Worm (Caenorhabditis elegans) whole organism, L4 larva: ENCODE measurements around the gene C46C11.3.

Experiments used
- F10B5.3 ChIP-seq: sonication (generic microtip); optimal IDR thresholded peaks from 2 replicates; lab custom pipeline; 2016; ENCODE audit warnings: mild to moderate bottlenecking, missing genetic modification characterization, missing compliant biosample characterization
- T20F7.1 ChIP-seq: fragments of 200-800 bp; sonication (Bioruptor generic); optimal IDR thresholded peaks from 2 replicates; lab custom pipeline; 2018; ENCODE audit warnings: mild to moderate bottlenecking, missing genetic modification characterization, missing compliant biosample characterization
- Y48G9A.11 ChIP-seq: fragments of 200-800 bp; sonication (Bioruptor generic); IDR thresholded peaks from 2 replicates; pipeline ENCODE4 v1.3.6; 2022; ENCODE audit warnings: missing genetic modification reagents, missing genetic modification characterization, missing compliant biosample characterization
- aha-1 ChIP-seq: fragments of 150-350 bp; peaks from one replicate; lab custom pipeline; 2014; ENCODE audit warnings: missing biosample characterization, missing genetic modification characterization
- aly-2 ChIP-seq: sonication (generic microtip); optimal IDR thresholded peaks from 2 replicates; lab custom pipeline; 2018; ENCODE audit warnings: missing biosample characterization, missing genetic modification characterization
- ama-1 ChIP-seq: fragments of 150-350 bp; optimal IDR thresholded peaks from 2 replicates; lab custom pipeline; 2014; ENCODE audit warnings: inconsistent platforms, mixed read lengths
- arid-1 ChIP-seq: fragments of 200-800 bp; sonication (Bioruptor generic); conservative IDR thresholded peaks from 2 replicates; pipeline ENCODE4 v1.3.6; 2022; ENCODE audit warnings: missing genetic modification reagents, missing genetic modification characterization, missing compliant biosample characterization
- attf-4 ChIP-seq: sonication (generic microtip); optimal IDR thresholded peaks from 3 replicates; lab custom pipeline; 2017; ENCODE audit warnings: missing biosample characterization, missing genetic modification characterization
- ceh-20 ChIP-seq: fragments of 200-800 bp; sonication (Bioruptor generic); IDR thresholded peaks from 2 replicates; pipeline ENCODE4 v1.3.6; 2022; ENCODE audit warnings: missing genetic modification reagents, missing genetic modification characterization, missing compliant biosample characterization
- ceh-28 ChIP-seq: fragments of 150-350 bp; optimal IDR thresholded peaks from 2 replicates; lab custom pipeline; 2014; ENCODE audit warnings: missing biosample characterization, missing genetic modification reagents, missing genetic modification characterization
- ceh-32 ChIP-seq: sonication (generic microtip); optimal IDR thresholded peaks from 2 replicates; lab custom pipeline; 2016; ENCODE audit warnings: mild to moderate bottlenecking, missing genetic modification characterization, missing compliant biosample characterization; ENCODE audit not compliant: poor library complexity
- ceh-44 ChIP-seq: fragments of 200-800 bp; sonication (Bioruptor generic); IDR thresholded peaks from 2 replicates; pipeline ENCODE4 v1.3.6; 2022; ENCODE audit warnings: missing genetic modification reagents, missing genetic modification characterization, missing compliant biosample characterization
- ceh-82 ChIP-seq: sonication (generic microtip); optimal IDR thresholded peaks from 2 replicates; lab custom pipeline; 2017; ENCODE audit warnings: missing biosample characterization, missing genetic modification characterization
- ctbp-1 ChIP-seq: fragments of 200-800 bp; sonication (Bioruptor generic); IDR thresholded peaks from 2 replicates; pipeline ENCODE4 v1.3.6; 2022; ENCODE audit warnings: missing genetic modification reagents, missing genetic modification characterization, missing compliant biosample characterization
- daf-8 ChIP-seq: fragments of 200-800 bp; sonication (Bioruptor generic); IDR thresholded peaks from 2 replicates; pipeline ENCODE4 v1.3.6; 2022; ENCODE audit warnings: missing genetic modification characterization, missing compliant biosample characterization
- dmd-8 ChIP-seq: fragments of 200-800 bp; sonication (Bioruptor generic); IDR thresholded peaks from 2 replicates; pipeline ENCODE4 v1.3.6; 2022; ENCODE audit warnings: missing genetic modification characterization, missing compliant biosample characterization
- dmd-9 ChIP-seq: fragments of 200-800 bp; sonication (Bioruptor generic); IDR thresholded peaks from 2 replicates; pipeline ENCODE4 v1.3.6; 2022; ENCODE audit warnings: missing genetic modification reagents, missing genetic modification characterization, missing compliant biosample characterization
- fkh-10 ChIP-seq: fragments of 150-350 bp; optimal IDR thresholded peaks from 2 replicates; lab custom pipeline; 2014; ENCODE audit warnings: missing biosample characterization, missing genetic modification reagents, missing genetic modification characterization
- fos-1 ChIP-seq: fragments of 150-350 bp; optimal IDR thresholded peaks from 2 replicates; lab custom pipeline; 2014; ENCODE audit warnings: missing biosample characterization, missing genetic modification characterization
- hif-1 ChIP-seq, 2 experiments: sonication (generic microtip); optimal IDR thresholded peaks; 2 replicates each; lab custom pipeline; 2016 to 2017; ENCODE audit warnings: missing compliant biosample characterization in 2 of 2, missing genetic modification characterization in 2 of 2, missing genetic modification reagents in 2 of 2, missing genotype in 2 of 2, mild to moderate bottlenecking in 1 of 2
- hlh-11 ChIP-seq: fragments of 200-800 bp; sonication (Bioruptor generic); optimal IDR thresholded peaks from 2 replicates; lab custom pipeline; 2018; ENCODE audit warnings: mild to moderate bottlenecking, missing genetic modification characterization, missing compliant biosample characterization
- jun-1 ChIP-seq: fragments of 150-350 bp; optimal IDR thresholded peaks from 2 replicates; lab custom pipeline; 2014; ENCODE audit warnings: missing biosample characterization, missing genetic modification reagents, missing genetic modification characterization
- lim-7 ChIP-seq: fragments of 200-800 bp; sonication (Bioruptor generic); IDR thresholded peaks from 2 replicates; pipeline ENCODE4 v1.3.6; 2022; ENCODE audit warnings: missing genetic modification characterization, missing compliant biosample characterization
- lin-1 ChIP-seq: fragments of 200-800 bp; sonication (Bioruptor generic); IDR thresholded peaks from 2 replicates; pipeline ENCODE4 v1.3.6; 2022; ENCODE audit warnings: missing genetic modification reagents, missing genetic modification characterization, missing compliant biosample characterization
- lin-38 ChIP-seq: fragments of 200-800 bp; sonication (Bioruptor generic); IDR thresholded peaks from 2 replicates; pipeline ENCODE4 v1.3.6; 2022; ENCODE audit warnings: missing genetic modification reagents, missing genetic modification characterization, missing compliant biosample characterization
- lin-39 ChIP-seq: fragments of 150-350 bp; optimal IDR thresholded peaks from 2 replicates; lab custom pipeline; 2014; ENCODE audit warnings: missing biosample characterization, missing genetic modification reagents, missing genetic modification characterization
- lir-3 ChIP-seq: sonication (generic microtip); optimal IDR thresholded peaks from 2 replicates; lab custom pipeline; 2016; ENCODE audit warnings: mild to moderate bottlenecking, missing genetic modification characterization, missing compliant biosample characterization
- madf-9 ChIP-seq: fragments of 200-800 bp; sonication (Bioruptor generic); conservative IDR thresholded peaks from 2 replicates; pipeline ENCODE4 v1.3.6; 2022; ENCODE audit warnings: missing genetic modification reagents, missing genetic modification characterization, missing compliant biosample characterization
- mdl-1 ChIP-seq, 2 experiments: fragments of 150-350 bp in 1 of 2; sonication (generic microtip) in 1 of 2; optimal IDR thresholded peaks; 2 replicates each; lab custom pipeline; 2014 to 2017; ENCODE audit warnings: missing biosample characterization in 2 of 2, missing genetic modification characterization in 2 of 2
- mep-1 ChIP-seq: fragments of 150-350 bp; sonication (generic microtip); optimal IDR thresholded peaks from 3 replicates; lab custom pipeline; 2014; ENCODE audit warnings: missing biosample characterization, missing genetic modification characterization
- mxl-2 ChIP-seq: fragments of 200-800 bp; sonication (Bioruptor generic); conservative IDR thresholded peaks from 2 replicates; pipeline ENCODE4 v1.3.6; 2022; ENCODE audit warnings: missing genetic modification reagents, missing genetic modification characterization, missing compliant biosample characterization
- nhr-10 ChIP-seq: fragments of 150-350 bp; optimal IDR thresholded peaks from 2 replicates; lab custom pipeline; 2014; ENCODE audit warnings: missing biosample characterization, missing genetic modification characterization
- nhr-102 ChIP-seq: sonication (generic microtip); optimal IDR thresholded peaks from 2 replicates; lab custom pipeline; 2016; ENCODE audit warnings: mild to moderate bottlenecking, missing genetic modification characterization, moderate library complexity, missing compliant biosample characterization
- nhr-11 ChIP-seq: fragments of 150-350 bp; optimal IDR thresholded peaks from 2 replicates; lab custom pipeline; 2014; ENCODE audit warnings: missing biosample characterization, missing genetic modification characterization
- nhr-237 ChIP-seq: sonication (generic microtip); optimal IDR thresholded peaks from 2 replicates; lab custom pipeline; 2017; ENCODE audit warnings: missing biosample characterization, missing genetic modification characterization
- nhr-25 ChIP-seq: sonication (generic microtip); optimal IDR thresholded peaks from 2 replicates; lab custom pipeline; 2017; ENCODE audit warnings: missing genetic modification characterization, mild to moderate bottlenecking, missing compliant biosample characterization, antibody characterized with exemption, moderate library complexity, borderline replicate concordance; ENCODE audit not compliant: insufficient read depth
- nhr-41 ChIP-seq: fragments of 200-800 bp; sonication (Bioruptor generic); IDR thresholded peaks from 2 replicates; pipeline ENCODE4 v1.3.6; 2022; ENCODE audit warnings: missing genetic modification reagents, missing genetic modification characterization, missing compliant biosample characterization
- nhr-48 ChIP-seq: sonication (generic microtip); optimal IDR thresholded peaks from 2 replicates; lab custom pipeline; 2016; ENCODE audit warnings: mild to moderate bottlenecking, missing genetic modification characterization, missing compliant biosample characterization
- nhr-6 ChIP-seq: fragments of 150-350 bp; optimal IDR thresholded peaks from 2 replicates; lab custom pipeline; 2014; ENCODE audit warnings: missing biosample characterization, missing genetic modification characterization
- nhr-77 ChIP-seq: fragments of 150-350 bp; optimal IDR thresholded peaks from 2 replicates; lab custom pipeline; 2014; ENCODE audit warnings: missing biosample characterization, missing genetic modification characterization
- pha-4 ChIP-seq, 2 experiments: fragments of 150-350 bp in 1 of 2; fragments of 200-800 bp in 1 of 2; sonication (Bioruptor generic) in 1 of 2; IDR thresholded peaks in 1 of 2; optimal IDR thresholded peaks in 1 of 2; 2 replicates each; pipeline versions ENCODE4 v1.3.6 to Lab custom; 2014 to 2022; ENCODE audit warnings: missing genetic modification characterization in 2 of 2, missing genetic modification reagents in 2 of 2, missing biosample characterization in 1 of 2, missing compliant biosample characterization in 1 of 2
- php-3 ChIP-seq: fragments of 200-800 bp; sonication (Bioruptor generic); IDR thresholded peaks from 2 replicates; pipeline ENCODE4 v1.3.6; 2022; ENCODE audit warnings: missing genetic modification reagents, missing genetic modification characterization, missing compliant biosample characterization
- pqm-1 ChIP-seq: sonication (generic microtip); optimal IDR thresholded peaks from 2 replicates; lab custom pipeline; 2017; ENCODE audit warnings: missing biosample characterization, missing genetic modification characterization
- rbr-2 ChIP-seq: sonication (generic microtip); optimal IDR thresholded peaks from 2 replicates; lab custom pipeline; 2016; ENCODE audit warnings: missing genotype, missing genetic modification characterization, missing compliant biosample characterization
- saeg-2 ChIP-seq: fragments of 200-800 bp; sonication (Bioruptor generic); IDR thresholded peaks from 2 replicates; pipeline ENCODE4 v1.3.6; 2022; ENCODE audit warnings: missing genetic modification reagents, missing genetic modification characterization, missing compliant biosample characterization
- set-16 ChIP-seq: fragments of 200-800 bp; sonication (Bioruptor generic); IDR thresholded peaks from 2 replicates; pipeline ENCODE4 v1.3.6; 2022; ENCODE audit warnings: missing genetic modification reagents, missing genetic modification characterization, missing compliant biosample characterization
- spr-1 ChIP-seq: sonication (generic microtip); optimal IDR thresholded peaks from 2 replicates; lab custom pipeline; 2016; ENCODE audit warnings: mild to moderate bottlenecking, missing genetic modification characterization, missing compliant biosample characterization
- unc-39 ChIP-seq: sonication (generic microtip); optimal IDR thresholded peaks from 2 replicates; lab custom pipeline; 2017; ENCODE audit warnings: missing biosample characterization, missing genetic modification characterization
- zag-1 ChIP-seq: fragments of 150-350 bp; optimal IDR thresholded peaks from 2 replicates; lab custom pipeline; 2014; ENCODE audit warnings: missing biosample characterization, missing genetic modification characterization
- zip-11 ChIP-seq: fragments of 200-800 bp; sonication (Bioruptor generic); IDR thresholded peaks from 2 replicates; pipeline ENCODE4 v1.3.6; 2022; ENCODE audit warnings: missing genetic modification characterization, missing compliant biosample characterization
- zip-2 ChIP-seq: fragments of 150-350 bp; optimal IDR thresholded peaks from 2 replicates; lab custom pipeline; 2014; ENCODE audit warnings: missing biosample characterization, missing genetic modification characterization
- ztf-11 ChIP-seq: fragments of 150-350 bp; optimal IDR thresholded peaks from 2 replicates; lab custom pipeline; 2014; ENCODE audit warnings: missing biosample characterization, missing genetic modification characterization

C46C11.3 gene

ce11 chrX:4616832-4617231, 5.3 kb upstream of the C46C11.3 start (continued):
- TF ChIP-seq madf-9 (GFP tag; lab: Robert Waterston, UW) (no peak), ctbp-1 (GFP tag; lab: Robert Waterston, UW) (no peak), fkh-10 (no peak), nhr-102 (tag; lab: Kevin White, UChicago) (no peak), lim-7 (GFP tag; lab: Robert Waterston, UW) (no peak), zag-1 (no peak), attf-4 (tag; lab: Kevin White, UChicago) (no peak), ceh-32 (tag; lab: Kevin White, UChicago) (no peak), set-16 (no peak), spr-1 (no peak), ceh-82 (no peak), nhr-41 (no peak), hif-1 (tag; optimal IDR thresholded peaks at IDR 0.05; lab: Kevin White, UChicago) (peak in 1 of 2 experiments; percentile 29), lin-1 (GFP tag; lab: Robert Waterston, UW) (no peak), mdl-1 (tag; optimal IDR thresholded peaks at IDR 0.05; lab: Kevin White, UChicago) (peak in 1 of 2 experiments; percentile 15), aha-1 (peak; percentile 66), T20F7.1 (GFP tag; lab: Kevin White, UChicago) (no peak), ama-1 (lab: Kevin White, UChicago) (no peak), daf-8 (no peak), rbr-2 (peak; percentile 46), pha-4 (GFP tag; IDR thresholded peaks at IDR 0.05; lab: Robert Waterston, UW) (no peak), pha-4 (tag; optimal IDR thresholded peaks at IDR 0.05; lab: Kevin White, UChicago) (no peak), php-3 (GFP tag; lab: Robert Waterston, UW) (0 out of 2 replicates have a peak, but pooled peaks have one; percentile 18), nhr-77 (tag; lab: Kevin White, UChicago) (no peak), dmd-8 (GFP tag; lab: Robert Waterston, UW) (no peak), ceh-44 (0 out of 2 replicates have a peak, but pooled peaks have one; percentile 2), ceh-28 (tag; lab: Kevin White, UChicago) (no peak), nhr-10 (tag; lab: Kevin White, UChicago) (no peak), arid-1 (GFP tag; lab: Robert Waterston, UW) (no peak), aly-2 (tag; lab: Kevin White, UChicago) (no peak), ceh-20 (GFP tag; lab: Robert Waterston, UW) (peak; percentile 65; the same call in 1 of the 2 replicates), unc-39 (tag; lab: Kevin White, UChicago) (no peak), hlh-11 (tag; lab: Kevin White, UChicago) (no peak), fos-1 (tag; lab: Kevin White, UChicago) (no peak), Y48G9A.11 (no peak), zip-2 (no peak), lin-39 (tag; lab: Kevin White, UChicago) (no peak), zip-11 (GFP tag; lab: Robert Waterston, UW) (no peak), nhr-48 (tag; lab: Kevin White, UChicago) (no peak), mep-1 (tag; lab: Kevin White, UChicago) (peak; percentile 50), saeg-2 (no peak), nhr-25 (tag; lab: Kevin White, UChicago) (peak; percentile 4), lin-38 (GFP tag; lab: Robert Waterston, UW) (no peak), nhr-6 (peak; percentile 27), ztf-11 (tag; lab: Kevin White, UChicago) (no peak), nhr-237 (tag; lab: Kevin White, UChicago) (no peak), F10B5.3 (tag; lab: Kevin White, UChicago) (no peak), nhr-11 (no peak), dmd-9 (no peak), pqm-1 (tag; lab: Kevin White, UChicago) (no peak), lir-3 (tag; lab: Kevin White, UChicago) (no peak), jun-1 (tag; lab: Kevin White, UChicago) (no peak), mxl-2 (GFP tag; lab: Robert Waterston, UW) (no peak)
